Worm (Caenorhabditis elegans) whole organism, young adult: ENCODE results near the gene Y38C1AA.1.

ENCODE experiments used
- B0261.1 ChIP-seq: sonication (generic microtip); optimal IDR thresholded peaks from 2 replicates; lab custom pipeline; 2016; ENCODE audit warnings: mild to moderate bottlenecking, missing genetic modification characterization, moderate library complexity, missing compliant biosample characterization
- B0336.3 ChIP-seq: fragments of 200-800 bp; sonication (Bioruptor generic); IDR thresholded peaks from 2 replicates; pipeline ENCODE4 v1.3.6; 2022; ENCODE audit warnings: missing genetic modification characterization, missing compliant biosample characterization
- C06A6.2 ChIP-seq: fragments of 200-800 bp; sonication (Bioruptor generic); conservative IDR thresholded peaks from 2 replicates; pipeline ENCODE4 v1.3.6; 2022; ENCODE audit warnings: missing genetic modification characterization, missing compliant biosample characterization
- C17E4.6 ChIP-seq: fragments of 200-800 bp; sonication (Bioruptor generic); IDR thresholded peaks from 2 replicates; pipeline ENCODE4 v1.3.6; 2022; ENCODE audit warnings: missing genetic modification reagents, missing genetic modification characterization, missing compliant biosample characterization
- F33H1.4 ChIP-seq: fragments of 200-800 bp; sonication (Bioruptor generic); IDR thresholded peaks from 2 replicates; pipeline ENCODE4 v1.3.6; 2022; ENCODE audit warnings: missing genetic modification reagents, missing genetic modification characterization, missing compliant biosample characterization
- F37B4.10 ChIP-seq: fragments of 200-800 bp; sonication (Bioruptor generic); IDR thresholded peaks from 2 replicates; pipeline ENCODE4 v1.3.6; 2022; ENCODE audit warnings: missing genetic modification characterization, missing compliant biosample characterization
- F39B2.1 ChIP-seq: fragments of 200-800 bp; sonication (Bioruptor generic); IDR thresholded peaks from 2 replicates; pipeline ENCODE4 v1.3.6; 2022; ENCODE audit warnings: missing genetic modification reagents, missing genetic modification characterization, missing compliant biosample characterization
- F49E8.2 ChIP-seq: sonication (generic microtip); optimal IDR thresholded peaks from 3 replicates; lab custom pipeline; 2017; ENCODE audit warnings: missing genetic modification characterization, mild to moderate bottlenecking, missing compliant biosample characterization, antibody characterized with exemption, moderate library complexity; ENCODE audit not compliant: insufficient read depth
- F57C9.4 ChIP-seq: sonication (generic microtip); optimal IDR thresholded peaks from 2 replicates; lab custom pipeline; 2017; ENCODE audit warnings: mild to moderate bottlenecking, missing genetic modification characterization, missing compliant biosample characterization
- Y53F4B.3 ChIP-seq: fragments of 200-800 bp; sonication (Bioruptor generic); IDR thresholded peaks from 2 replicates; pipeline ENCODE4 v1.3.6; 2022; ENCODE audit warnings: missing genetic modification reagents, missing genetic modification characterization, missing compliant biosample characterization
- Y56A3A.18 ChIP-seq: fragments of 200-800 bp; sonication (Bioruptor generic); IDR thresholded peaks from 2 replicates; pipeline ENCODE4 v1.3.6; 2022; ENCODE audit warnings: missing genetic modification reagents, missing genetic modification characterization, missing compliant biosample characterization
- Y67H2A.10 ChIP-seq: fragments of 200-800 bp; sonication (Bioruptor generic); conservative IDR thresholded peaks from 2 replicates; pipeline ENCODE4 v1.3.6; 2022; ENCODE audit warnings: missing genetic modification reagents, missing genetic modification characterization, missing compliant biosample characterization
- ama-1 ChIP-seq, 3 experiments: fragments of 150-350 bp in 1 of 3; sonication (generic microtip) in 2 of 3; optimal IDR thresholded peaks; 2 replicates each; lab custom pipeline; 2014 to 2018; ENCODE audit warnings: missing biosample characterization in 2 of 3, missing genetic modification characterization in 2 of 3, missing genetic modification reagents in 2 of 3
- aptf-2 ChIP-seq: fragments of 200-800 bp; sonication (Bioruptor generic); conservative IDR thresholded peaks from 2 replicates; pipeline ENCODE4 v1.3.6; 2022; ENCODE audit warnings: missing genetic modification reagents, missing genetic modification characterization, missing compliant biosample characterization
- atf-7 ChIP-seq: sonication (generic microtip); optimal IDR thresholded peaks from 2 replicates; lab custom pipeline; 2017; ENCODE audit warnings: mild to moderate bottlenecking, missing genetic modification characterization, missing compliant biosample characterization
- athp-1 ChIP-seq: sonication (generic microtip); optimal IDR thresholded peaks from 2 replicates; lab custom pipeline; 2017; ENCODE audit warnings: mild to moderate bottlenecking, missing genetic modification characterization, missing compliant biosample characterization
- attf-3 ChIP-seq: fragments of 200-800 bp; sonication (Bioruptor generic); conservative IDR thresholded peaks from 2 replicates; pipeline ENCODE4 v1.3.6; 2022; ENCODE audit warnings: missing genetic modification reagents, missing genetic modification characterization, missing compliant biosample characterization
- attf-5 ChIP-seq: fragments of 200-800 bp; sonication (Bioruptor generic); optimal IDR thresholded peaks from 2 replicates; lab custom pipeline; 2018; ENCODE audit warnings: mild to moderate bottlenecking, missing genetic modification characterization, missing compliant biosample characterization
- cebp-2 ChIP-seq: fragments of 200-800 bp; sonication (Bioruptor generic); IDR thresholded peaks from 2 replicates; pipeline ENCODE4 v1.3.6; 2022; ENCODE audit warnings: missing genetic modification characterization, missing compliant biosample characterization
- ceh-100 ChIP-seq: fragments of 200-800 bp; sonication (Bioruptor generic); IDR thresholded peaks from 2 replicates; pipeline ENCODE4 v1.3.6; 2022; ENCODE audit warnings: missing genetic modification reagents, missing genetic modification characterization, missing compliant biosample characterization
- ceh-27 ChIP-seq: fragments of 200-800 bp; sonication (Bioruptor generic); optimal IDR thresholded peaks from 2 replicates; lab custom pipeline; 2018; ENCODE audit warnings: mild to moderate bottlenecking, missing genetic modification characterization, moderate library complexity, missing compliant biosample characterization
- ceh-40 ChIP-seq: fragments of 200-800 bp; sonication (Bioruptor generic); IDR thresholded peaks from 2 replicates; pipeline ENCODE4 v1.3.6; 2022; ENCODE audit warnings: missing genetic modification characterization, missing compliant biosample characterization
- ceh-91 ChIP-seq: fragments of 200-800 bp; sonication (Bioruptor generic); IDR thresholded peaks from 2 replicates; pipeline ENCODE4 v1.3.6; 2022; ENCODE audit warnings: missing genetic modification reagents, missing genetic modification characterization, missing compliant biosample characterization
- dox-1 ChIP-seq: fragments of 200-800 bp; sonication (Bioruptor generic); IDR thresholded peaks from 2 replicates; pipeline ENCODE4 v1.3.6; 2022; ENCODE audit warnings: missing genetic modification reagents, missing genetic modification characterization, missing compliant biosample characterization
- egl-44 ChIP-seq: fragments of 200-800 bp; sonication (Bioruptor generic); IDR thresholded peaks from 2 replicates; pipeline ENCODE4 v1.3.6; 2022; ENCODE audit warnings: missing genetic modification reagents, missing genetic modification characterization, missing compliant biosample characterization
- egrh-3 ChIP-seq: fragments of 200-800 bp; sonication (Bioruptor generic); IDR thresholded peaks from 2 replicates; pipeline ENCODE4 v1.3.6; 2022; ENCODE audit warnings: missing genetic modification reagents, missing genetic modification characterization, missing compliant biosample characterization
- ekl-4 ChIP-seq: fragments of 200-800 bp; sonication (Bioruptor generic); IDR thresholded peaks from 2 replicates; pipeline ENCODE4 v1.3.6; 2022; ENCODE audit warnings: missing genetic modification reagents, missing genetic modification characterization, missing compliant biosample characterization
- fkh-3 ChIP-seq: sonication (generic microtip); optimal IDR thresholded peaks from 2 replicates; lab custom pipeline; 2016; ENCODE audit warnings: mild to moderate bottlenecking, missing genetic modification characterization, missing compliant biosample characterization
- hlh-12 ChIP-seq: sonication (generic microtip); optimal IDR thresholded peaks from 2 replicates; lab custom pipeline; 2016; ENCODE audit warnings: missing genetic modification characterization, missing compliant biosample characterization
- lag-1 ChIP-seq: fragments of 200-800 bp; sonication (Bioruptor generic); IDR thresholded peaks from 2 replicates; pipeline ENCODE4 v1.3.6; 2022; ENCODE audit warnings: missing genetic modification reagents, missing genetic modification characterization, missing compliant biosample characterization
- lin-26 ChIP-seq: fragments of 200-800 bp; sonication (Bioruptor generic); IDR thresholded peaks from 2 replicates; pipeline ENCODE4 v1.3.6; 2022; ENCODE audit warnings: missing genetic modification reagents, missing genetic modification characterization, missing compliant biosample characterization
- lin-35 ChIP-seq, 3 experiments: fragments of 150-350 bp in 2 of 3; sonication (generic microtip) in 1 of 3; optimal IDR thresholded peaks; 2 replicates each; lab custom pipeline; 2014 to 2018; ENCODE audit warnings: missing biosample characterization in 3 of 3, missing genetic modification characterization in 3 of 3, missing genetic modification reagents in 3 of 3
- madf-10 ChIP-seq: sonication (generic microtip); optimal IDR thresholded peaks from 2 replicates; lab custom pipeline; 2016; ENCODE audit warnings: mild to moderate bottlenecking, missing genetic modification characterization, missing compliant biosample characterization
- madf-8 ChIP-seq: fragments of 200-800 bp; sonication (Bioruptor generic); conservative IDR thresholded peaks from 2 replicates; pipeline ENCODE4 v1.3.6; 2022; ENCODE audit warnings: missing genetic modification reagents, missing genetic modification characterization, missing compliant biosample characterization
- mcd-1 ChIP-seq: fragments of 200-800 bp; sonication (Bioruptor generic); IDR thresholded peaks from 2 replicates; pipeline ENCODE4 v1.3.6; 2022; ENCODE audit warnings: missing genetic modification reagents, missing genetic modification characterization, missing compliant biosample characterization
- nfya-2 ChIP-seq: fragments of 200-800 bp; sonication (Bioruptor generic); IDR thresholded peaks from 2 replicates; pipeline ENCODE4 v1.3.6; 2022; ENCODE audit warnings: missing genetic modification reagents, missing genetic modification characterization, missing compliant biosample characterization
- nhr-179 ChIP-seq: sonication (generic microtip); optimal IDR thresholded peaks from 2 replicates; lab custom pipeline; 2016; ENCODE audit warnings: mild to moderate bottlenecking, missing genetic modification characterization, missing compliant biosample characterization
- nhr-27 ChIP-seq: fragments of 200-800 bp; sonication (Bioruptor generic); optimal IDR thresholded peaks from 2 replicates; lab custom pipeline; 2018; ENCODE audit warnings: mild to moderate bottlenecking, missing genetic modification characterization, moderate library complexity, missing compliant biosample characterization
- nhr-90 ChIP-seq: sonication (generic microtip); optimal IDR thresholded peaks from 2 replicates; lab custom pipeline; 2016; ENCODE audit warnings: missing genotype, mild to moderate bottlenecking, missing genetic modification characterization, missing compliant biosample characterization
- pha-4 ChIP-seq: fragments of 150-350 bp; sonication (generic microtip); optimal IDR thresholded peaks from 2 replicates; lab custom pipeline; 2014; ENCODE audit warnings: missing biosample characterization, missing genetic modification reagents, missing genetic modification characterization
- rcor-1 ChIP-seq: fragments of 200-800 bp; sonication (Bioruptor generic); IDR thresholded peaks from 2 replicates; pipeline ENCODE4 v1.3.6; 2022; ENCODE audit warnings: missing genetic modification reagents, missing genetic modification characterization, missing compliant biosample characterization
- rpc-1 ChIP-seq, 2 experiments: fragments of 150-350 bp in 1 of 2; sonication (generic microtip) in 1 of 2; optimal IDR thresholded peaks; 2 replicates each; lab custom pipeline; 2014 to 2018; ENCODE audit warnings: missing biosample characterization in 1 of 2, missing genetic modification characterization in 1 of 2, missing genetic modification reagents in 1 of 2, missing genotype in 1 of 2
- sea-2 ChIP-seq: fragments of 200-800 bp; sonication (Bioruptor generic); IDR thresholded peaks from 2 replicates; pipeline ENCODE4 v1.3.6; 2022; ENCODE audit warnings: missing genetic modification characterization, missing compliant biosample characterization
- snpc-3.4 ChIP-seq: sonication (generic microtip); optimal IDR thresholded peaks from 2 replicates; lab custom pipeline; 2017; ENCODE audit warnings: missing genetic modification characterization, mild to moderate bottlenecking, missing compliant biosample characterization, antibody characterized with exemption, moderate library complexity, missing genotype, missing genetic modification reagents
- tbx-9 ChIP-seq: sonication (generic microtip); optimal IDR thresholded peaks from 2 replicates; lab custom pipeline; 2016; ENCODE audit warnings: borderline replicate concordance, missing genetic modification characterization, inconsistent platforms, missing compliant biosample characterization
- zfh-2 ChIP-seq: fragments of 200-800 bp; sonication (Bioruptor generic); conservative IDR thresholded peaks from 2 replicates; pipeline ENCODE4 v1.3.6; 2022; ENCODE audit warnings: missing genetic modification reagents, missing genetic modification characterization, missing compliant biosample characterization
- ztf-28 ChIP-seq: fragments of 200-800 bp; sonication (Bioruptor generic); IDR thresholded peaks from 2 replicates; pipeline ENCODE4 v1.3.6; 2022; ENCODE audit warnings: missing genetic modification reagents, missing genetic modification characterization, missing compliant biosample characterization
- ztf-3 ChIP-seq: fragments of 200-800 bp; sonication (Bioruptor generic); optimal IDR thresholded peaks from 2 replicates; lab custom pipeline; 2018; ENCODE audit warnings: mild to moderate bottlenecking, missing genetic modification characterization, missing compliant biosample characterization

Y38C1AA.1 gene

DNA sequence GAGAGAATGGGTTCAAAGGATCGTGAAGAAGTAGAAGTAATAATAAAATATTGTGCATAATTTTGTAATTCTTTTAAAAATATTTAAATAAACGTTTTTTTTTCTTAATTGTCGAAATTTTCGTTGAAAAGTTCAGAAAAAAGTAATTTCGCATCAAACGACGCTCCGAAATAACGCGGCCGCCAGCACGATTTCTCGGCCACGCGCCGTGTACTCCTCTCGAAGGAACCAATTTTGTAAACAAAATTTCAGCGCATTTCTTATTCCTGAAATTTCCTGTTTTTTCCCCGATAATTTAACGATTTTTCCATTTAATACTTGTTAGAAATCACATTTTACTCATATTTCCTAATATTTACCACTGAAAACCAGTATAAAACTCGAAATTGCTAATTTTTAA lies 15.9 kb upstream of the Y38C1AA.1 start, which contains the start of gene Y38C1AA.12 (continued):
- TF ChIP-seq athp-1 (tag; lab: Kevin White, UChicago), result peak; percentile 77
- TF ChIP-seq dox-1, result peak; percentile 86
- no peak for TF ChIP-seq nhr-179 (tag; lab: Kevin White, UChicago)
- peak; percentile 8 for TF ChIP-seq snpc-3.4 (tag; lab: Kevin White, UChicago)
- no peak for TF ChIP-seq ceh-40 (GFP tag; lab: Robert Waterston, UW)
- peak; percentile 94 for TF ChIP-seq attf-3 (GFP tag; lab: Robert Waterston, UW)
- no peak for TF ChIP-seq F49E8.2 (tag; lab: Kevin White, UChicago)
- peak; percentile 23 for TF ChIP-seq hlh-12 (tag; lab: Kevin White, UChicago)
- no peak for TF ChIP-seq madf-8
- TF ChIP-seq nhr-90 (tag; lab: Kevin White, UChicago), result no peak
- no peak for TF ChIP-seq tbx-9 (tag; lab: Kevin White, UChicago)
- TF ChIP-seq F39B2.1 (GFP tag; lab: Robert Waterston, UW), result no peak
- TF ChIP-seq ztf-28 (GFP tag; lab: Robert Waterston, UW), result peak; percentile 63; the same call in 1 of the 2 replicates
- TF ChIP-seq mcd-1 (GFP tag; lab: Robert Waterston, UW), result peak; percentile 78
- TF ChIP-seq lin-26, result 0 out of 2 replicates have a peak, but pooled peaks have one; percentile 19
- TF ChIP-seq pha-4 (tag; lab: Kevin White, UChicago), result no peak
- TF ChIP-seq ama-1 (optimal IDR thresholded peaks at IDR 0.05; lab: Kevin White, UChicago), result no peak
- no peak for TF ChIP-seq ama-1 (GFP tag; optimal IDR thresholded peaks at IDR 0.05; lab: Kevin White, UChicago)
- TF ChIP-seq egrh-3 (GFP tag; lab: Robert Waterston, UW), result no peak; the same call in 1 of the 2 replicates
- TF ChIP-seq cebp-2 (GFP tag; lab: Robert Waterston, UW), result no peak
- TF ChIP-seq Y53F4B.3, result no peak
- peak; percentile 31 for TF ChIP-seq F57C9.4
- no peak for TF ChIP-seq nfya-2
- peak; percentile 51 for TF ChIP-seq ceh-91 (GFP tag; lab: Robert Waterston, UW)
- TF ChIP-seq madf-10 (tag; lab: Kevin White, UChicago), result peak; percentile 69
- peak; percentile 3 for TF ChIP-seq B0261.1 (tag; lab: Kevin White, UChicago)
- peak; percentile 67 for TF ChIP-seq ceh-100 (GFP tag; lab: Robert Waterston, UW)
- TF ChIP-seq egl-44 (GFP tag; lab: Robert Waterston, UW), result no peak
- no peak for TF ChIP-seq F37B4.10
- no peak for TF ChIP-seq fkh-3 (tag; lab: Kevin White, UChicago)
- TF ChIP-seq atf-7, result no peak
- TF ChIP-seq Y56A3A.18 (GFP tag; lab: Robert Waterston, UW), result no peak
- TF ChIP-seq sea-2 (GFP tag; lab: Robert Waterston, UW), result no peak
- TF ChIP-seq rcor-1 (GFP tag; lab: Robert Waterston, UW), result peak; percentile 64
- TF ChIP-seq C17E4.6 (GFP tag; lab: Robert Waterston, UW), result no peak
- TF ChIP-seq ceh-27 (GFP tag; lab: Kevin White, UChicago), result peak; percentile 88
- TF ChIP-seq Y67H2A.10 (GFP tag; lab: Robert Waterston, UW), result peak; percentile 66; the same call in 1 of the 2 replicates
- no peak for TF ChIP-seq C06A6.2 (GFP tag; lab: Robert Waterston, UW)
- TF ChIP-seq attf-5 (GFP tag; lab: Kevin White, UChicago), result peak; percentile 79
- TF ChIP-seq nhr-27 (tag; lab: Kevin White, UChicago), result no peak
- peak; percentile 48; the same call in 1 of the 2 replicates for TF ChIP-seq F33H1.4 (GFP tag; lab: Robert Waterston, UW)
- TF ChIP-seq aptf-2 (GFP tag; lab: Robert Waterston, UW), result peak; percentile 61; the same call in 1 of the 2 replicates
- no peak for TF ChIP-seq ztf-3 (GFP tag; lab: Kevin White, UChicago)
- peak; percentile 23; the same call in 1 of the 2 replicates for TF ChIP-seq ekl-4 (GFP tag; lab: Robert Waterston, UW)
- no peak for TF ChIP-seq rpc-1 (optimal IDR thresholded peaks at IDR 0.05; lab: Kevin White, UChicago)
- TF ChIP-seq rpc-1 (tag; optimal IDR thresholded peaks at IDR 0.05; lab: Kevin White, UChicago), result no peak
- no peak for TF ChIP-seq lag-1 (GFP tag; lab: Robert Waterston, UW)
- peak in 1 of 3 experiments; percentile 36 for TF ChIP-seq lin-35 (GFP tag; optimal IDR thresholded peaks at IDR 0.05; lab: Kevin White, UChicago)
- TF ChIP-seq zfh-2, result no peak
- 0 out of 2 replicates have a peak, but pooled peaks have one; percentile 44 for TF ChIP-seq B0336.3 (GFP tag; lab: Robert Waterston, UW)
